Worm (Caenorhabditis elegans): ENCODE measurements around the gene sumv-1.

sumv-1 gene

ce11 chrIII:5230415-5230814 lies 23.6 kb downstream of the sumv-1 start, which contains the start of gene prmt-5 (continued):
- no peak for TF ChIP-seq madf-8 (GFP tag; conservative IDR thresholded peaks at IDR 0.05)
- peak; percentile 20 for TF ChIP-seq somi-1 (GFP tag; optimal IDR thresholded peaks at IDR 0.05)
- TF ChIP-seq pbrm-1 (GFP tag; IDR thresholded peaks at IDR 0.05) = peak; percentile 68; the same call in 1 of the 2 replicates
- peak; percentile 3 for TF ChIP-seq him-1 (tag; optimal IDR thresholded peaks at IDR 0.05)
- TF ChIP-seq nhr-90 (tag; optimal IDR thresholded peaks at IDR 0.05) = no peak
- TF ChIP-seq ztf-26 (tag; optimal IDR thresholded peaks at IDR 0.05) = peak; percentile 61
- TF ChIP-seq snpc-4 (GFP tag; optimal IDR thresholded peaks at IDR 0.05) = no peak
- TF ChIP-seq snpc-4 (tag; optimal IDR thresholded peaks at IDR 0.05) = peak in 2 of 4 experiments; percentile 28 to 48
- peak; percentile 44; the same call in 1 of the 2 replicates for TF ChIP-seq hmg-1.2 (GFP tag; IDR thresholded peaks at IDR 0.05)
- TF ChIP-seq athp-1 (tag; optimal IDR thresholded peaks at IDR 0.05) = peak; percentile 91
- peak; percentile 83 for TF ChIP-seq F10E7.11 (tag; optimal IDR thresholded peaks at IDR 0.05)
- TF ChIP-seq chd-7 (tag; optimal IDR thresholded peaks at IDR 0.05) = peak; percentile 93
- TF ChIP-seq hlh-26 (GFP tag; conservative IDR thresholded peaks at IDR 0.05) = no peak
- no peak for TF ChIP-seq lag-1 (GFP tag; IDR thresholded peaks at IDR 0.05)
- peak; percentile 84 for TF ChIP-seq hrde-1 (tag; optimal IDR thresholded peaks at IDR 0.05; ENCODE audit: borderline replicate concordance)

DNA sequence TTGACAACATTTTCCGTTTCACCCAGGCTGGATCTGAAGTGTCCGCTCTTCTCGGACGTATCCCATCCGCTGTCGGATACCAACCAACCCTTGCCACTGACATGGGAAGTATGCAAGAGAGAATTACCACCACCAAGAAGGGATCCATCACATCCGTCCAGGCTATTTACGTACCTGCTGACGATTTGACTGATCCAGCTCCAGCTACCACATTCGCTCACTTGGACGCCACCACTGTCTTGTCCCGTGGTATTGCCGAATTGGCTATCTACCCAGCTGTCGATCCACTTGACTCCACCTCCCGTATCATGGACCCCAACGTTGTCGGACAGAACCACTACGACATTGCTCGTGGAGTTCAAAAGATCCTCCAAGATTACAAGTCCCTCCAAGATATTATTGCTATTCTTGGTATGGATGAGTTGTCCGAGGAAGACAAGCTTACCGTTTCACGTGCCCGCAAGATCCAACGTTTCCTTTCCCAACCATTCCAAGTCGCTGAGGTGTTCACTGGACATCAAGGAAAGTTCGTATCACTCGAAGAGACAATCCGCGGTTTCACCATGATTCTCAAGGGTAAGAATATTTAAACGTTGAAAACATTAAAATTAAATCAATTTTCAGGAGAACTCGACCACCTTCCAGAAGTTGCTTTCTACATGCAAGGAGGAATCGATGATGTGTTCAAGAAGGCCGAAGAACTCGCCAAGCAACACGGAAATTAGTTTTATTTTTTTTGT lies 24.3 kb downstream of the sumv-1 start:
- TF ChIP-seq ZK185.1 (tag; optimal IDR thresholded peaks at IDR 0.05; ENCODE audit: poor library complexity, severe bottlenecking) (peak; percentile 4), F49E8.2 (tag; optimal IDR thresholded peaks at IDR 0.05; ENCODE audit: insufficient read depth) (no peak), lin-54 (GFP tag; optimal IDR thresholded peaks at IDR 0.05) (no peak), ceh-58 (GFP tag; IDR thresholded peaks at IDR 0.05) (0 out of 2 replicates have a peak, but pooled peaks have one; percentile 60), F37B4.10 (GFP tag; IDR thresholded peaks at IDR 0.05) (0 out of 2 replicates have a peak, but pooled peaks have one; percentile 27), Y53G8AR.9 (GFP tag; conservative IDR thresholded peaks at IDR 0.05) (peak; percentile 34; the same call in 1 of the 2 replicates), ztf-26 (tag; optimal IDR thresholded peaks at IDR 0.05) (no peak), madf-3 (GFP tag; IDR thresholded peaks at IDR 0.05) (0 out of 2 replicates have a peak, but pooled peaks have one; percentile 28), hsf-1 (GFP tag; IDR thresholded peaks at IDR 0.05) (no peak)

DNA sequence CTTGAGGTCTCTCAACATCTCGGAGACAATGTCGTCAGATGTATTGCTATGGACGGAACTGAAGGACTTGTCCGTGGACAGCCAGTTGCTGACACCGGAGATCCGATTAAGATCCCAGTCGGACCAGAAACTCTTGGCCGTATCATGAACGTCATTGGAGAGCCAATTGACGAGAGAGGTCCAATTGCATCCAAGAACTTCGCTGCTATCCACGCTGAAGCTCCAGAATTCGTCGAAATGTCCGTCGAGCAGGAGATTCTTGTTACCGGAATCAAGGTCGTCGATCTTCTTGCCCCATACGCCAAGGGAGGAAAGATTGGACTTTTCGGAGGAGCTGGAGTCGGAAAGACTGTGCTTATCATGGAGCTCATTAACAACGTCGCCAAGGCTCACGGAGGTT lies 25.1 kb downstream of the sumv-1 start:
- no peak for TF ChIP-seq mel-28 (tag; optimal IDR thresholded peaks at IDR 0.05; ENCODE audit: borderline replicate concordance)

- TF ChIP-seq xnd-1 (tag; optimal IDR thresholded peaks at IDR 0.05) = no peak
- peak; percentile 87 for TF ChIP-seq F23B12.7 (tag; optimal IDR thresholded peaks at IDR 0.05; ENCODE audit: insufficient read depth)
- TF ChIP-seq attf-5 (GFP tag; optimal IDR thresholded peaks at IDR 0.05) = peak; percentile 82
- TF ChIP-seq ceh-27 (GFP tag; optimal IDR thresholded peaks at IDR 0.05) = peak; percentile 58
- no peak for TF ChIP-seq ama-1 (optimal IDR thresholded peaks at IDR 0.05)
- TF ChIP-seq ama-1 (GFP tag; optimal IDR thresholded peaks at IDR 0.05) = no peak
- TF ChIP-seq lsy-27 (tag; optimal IDR thresholded peaks at IDR 0.05; ENCODE audit: borderline replicate concordance, insufficient read depth) = no peak
- peak; percentile 48 for TF ChIP-seq snpc-1.1 (tag; optimal IDR thresholded peaks at IDR 0.05; ENCODE audit: insufficient read depth)
- peak; percentile 12 for TF ChIP-seq ztf-18 (tag; optimal IDR thresholded peaks at IDR 0.05)
- no peak for TF ChIP-seq cebp-2 (GFP tag; IDR thresholded peaks at IDR 0.05)
- no peak for TF ChIP-seq rec-8 (tag; optimal IDR thresholded peaks at IDR 0.05)
- TF ChIP-seq F22D6.2 (tag; optimal IDR thresholded peaks at IDR 0.05) = no peak
- peak; percentile 62 for TF ChIP-seq snpc-3.4 (tag; optimal IDR thresholded peaks at IDR 0.05)
- TF ChIP-seq let-526 (GFP tag; IDR thresholded peaks at IDR 0.05) = no peak
- TF ChIP-seq Y53G8AR.9 (GFP tag; conservative IDR thresholded peaks at IDR 0.05) = 0 out of 2 replicates have a peak, but pooled peaks have one; percentile 34
- no peak for TF ChIP-seq egl-44 (GFP tag; IDR thresholded peaks at IDR 0.05)
- peak; percentile 58 for TF ChIP-seq dpl-1 (GFP tag; optimal IDR thresholded peaks at IDR 0.05)
- TF ChIP-seq ztf-28 (GFP tag; IDR thresholded peaks at IDR 0.05) = no peak
Measured at ce11 chrIII:5227831-5228467, 26.0 kb downstream of the sumv-1 start, which contains the start of the genes C34E10.12, C34E10.10 and atp-2. Gene C34E10.12, minus strand, starts transcription at chrIII:5227881. Gene C34E10.10, minus strand, starts transcription at chrIII:5227884. Gene atp-2, plus strand, starts transcription at chrIII:5228417.

Measured in whole organism, young adult.